Worm (Caenorhabditis elegans) whole organism, L1 larva: Measurements from ENCODE around the gene B0035.21.
A peak's percentile ranks its signal among the peaks of the same experiment; 100 is the strongest.

Experiments used
- C04F5.9 ChIP-seq: sonication (generic microtip); optimal IDR thresholded peaks from 2 replicates; lab custom pipeline; 2016; ENCODE audit warnings: missing genetic modification characterization, missing compliant biosample characterization
- C16A3.4 ChIP-seq: fragments of 150-350 bp; optimal IDR thresholded peaks from 2 replicates; lab custom pipeline; 2014; ENCODE audit warnings: missing biosample characterization, missing genetic modification characterization
- aha-1 ChIP-seq: fragments of 150-350 bp; optimal IDR thresholded peaks from 2 replicates; lab custom pipeline; 2014; ENCODE audit warnings: missing biosample characterization, missing genetic modification characterization
- ama-1 ChIP-seq: fragments of 150-350 bp; optimal IDR thresholded peaks from 2 replicates; lab custom pipeline; 2014
- blmp-1 ChIP-seq: fragments of 150-350 bp; optimal IDR thresholded peaks from 2 replicates; lab custom pipeline; 2014; ENCODE audit warnings: missing biosample characterization, missing genetic modification characterization
- ceh-88 ChIP-seq: fragments of 200-800 bp; sonication (Bioruptor generic); IDR thresholded peaks from 2 replicates; pipeline ENCODE4 v1.3.6; 2022; ENCODE audit warnings: missing genetic modification characterization, missing compliant biosample characterization
- dpl-1 ChIP-seq, 3 experiments: fragments of 150-350 bp in 2 of 3; sonication (generic microtip) in 1 of 3; optimal IDR thresholded peaks; 2 replicates each; lab custom pipeline; 2014 to 2017; ENCODE audit warnings: missing biosample characterization in 3 of 3, missing genetic modification characterization in 3 of 3, missing genetic modification reagents in 3 of 3
- dsc-1 ChIP-seq: sonication (generic microtip); optimal IDR thresholded peaks from 2 replicates; lab custom pipeline; 2016; ENCODE audit warnings: mild to moderate bottlenecking, missing genetic modification characterization, missing compliant biosample characterization
- efl-1 ChIP-seq, 4 experiments: fragments of 150-350 bp; optimal IDR thresholded peaks in 3 of 4; peaks in 1 of 4; 1 replicate in 1 of 4; 2 replicates in 3 of 4; lab custom pipeline; 2014; ENCODE audit warnings: missing biosample characterization in 2 of 4, missing genetic modification characterization in 2 of 4, missing genetic modification reagents in 2 of 4
- egl-27 ChIP-seq, 2 experiments: fragments of 150-350 bp in 1 of 2; sonication (generic microtip); optimal IDR thresholded peaks; 3 replicates each; lab custom pipeline; 2017 to 2018; ENCODE audit warnings: missing biosample characterization in 2 of 2, missing genetic modification characterization in 2 of 2, missing genetic modification reagents in 2 of 2
- elt-2 ChIP-seq: sonication (generic microtip); optimal IDR thresholded peaks from 2 replicates; lab custom pipeline; 2016; ENCODE audit warnings: missing genetic modification characterization, mild to moderate bottlenecking, inconsistent platforms, missing compliant biosample characterization, missing genetic modification reagents
- fkh-10 ChIP-seq: sonication (generic microtip); optimal IDR thresholded peaks from 2 replicates; lab custom pipeline; 2017; ENCODE audit warnings: missing biosample characterization, missing genetic modification reagents, missing genetic modification characterization
- fkh-4 ChIP-seq: sonication (generic microtip); optimal IDR thresholded peaks from 2 replicates; lab custom pipeline; 2016; ENCODE audit warnings: missing compliant biosample characterization, missing genetic modification characterization, borderline replicate concordance
- fkh-8 ChIP-seq: sonication (generic microtip); optimal IDR thresholded peaks from 2 replicates; lab custom pipeline; 2016; ENCODE audit warnings: mild to moderate bottlenecking, missing genetic modification characterization, missing compliant biosample characterization
- fos-1 ChIP-seq: fragments of 150-350 bp; optimal IDR thresholded peaks from 2 replicates; lab custom pipeline; 2014; ENCODE audit warnings: missing biosample characterization, missing genetic modification characterization
- hlh-17 ChIP-seq: fragments of 200-800 bp; sonication (Bioruptor generic); optimal IDR thresholded peaks from 2 replicates; lab custom pipeline; 2018; ENCODE audit warnings: missing genetic modification characterization, mild to moderate bottlenecking, missing compliant biosample characterization, moderate library complexity, borderline replicate concordance
- jun-1 ChIP-seq: fragments of 150-350 bp; optimal IDR thresholded peaks from 2 replicates; lab custom pipeline; 2014; ENCODE audit warnings: missing biosample characterization, missing genetic modification reagents, missing genetic modification characterization
- lin-13 ChIP-seq: fragments of 150-350 bp; optimal IDR thresholded peaks from 2 replicates; lab custom pipeline; 2014; ENCODE audit warnings: missing biosample characterization, missing genetic modification reagents, missing genetic modification characterization
- lin-14 ChIP-seq: fragments of 200-800 bp; sonication (Bioruptor generic); optimal IDR thresholded peaks from 2 replicates; lab custom pipeline; 2018; ENCODE audit warnings: mild to moderate bottlenecking, missing genetic modification characterization, moderate library complexity, missing compliant biosample characterization
- lin-35 ChIP-seq, 2 experiments: fragments of 150-350 bp; optimal IDR thresholded peaks; 2 replicates each; lab custom pipeline; 2014; ENCODE audit warnings: missing biosample characterization in 2 of 2, missing genetic modification characterization in 2 of 2, missing genetic modification reagents in 2 of 2
- lir-3 ChIP-seq: sonication (generic microtip); optimal IDR thresholded peaks from 2 replicates; lab custom pipeline; 2016; ENCODE audit warnings: mild to moderate bottlenecking, missing genetic modification characterization, moderate library complexity, missing compliant biosample characterization; ENCODE audit not compliant: poor library complexity
- lsy-2 ChIP-seq, 2 experiments: fragments of 150-350 bp; optimal IDR thresholded peaks; 2 replicates each; lab custom pipeline; 2014; ENCODE audit warnings: missing biosample characterization in 2 of 2, missing genetic modification characterization in 2 of 2
- mdl-1 ChIP-seq, 2 experiments: fragments of 150-350 bp; optimal IDR thresholded peaks; 2 replicates each; lab custom pipeline; 2014 to 2017; ENCODE audit warnings: missing biosample characterization in 2 of 2, missing genetic modification characterization in 2 of 2, inconsistent platforms in 1 of 2
- nhr-12 ChIP-seq: sonication (generic microtip); optimal IDR thresholded peaks from 2 replicates; lab custom pipeline; 2017; ENCODE audit warnings: missing biosample characterization, missing genetic modification characterization
- nhr-237 ChIP-seq: fragments of 150-350 bp; optimal IDR thresholded peaks from 2 replicates; lab custom pipeline; 2014; ENCODE audit warnings: missing biosample characterization, missing genetic modification characterization
- nhr-28 ChIP-seq: fragments of 150-350 bp; optimal IDR thresholded peaks from 2 replicates; lab custom pipeline; 2014; ENCODE audit warnings: missing biosample characterization, missing genetic modification characterization
- nhr-47 ChIP-seq: sonication (generic microtip); optimal IDR thresholded peaks from 2 replicates; lab custom pipeline; 2016; ENCODE audit warnings: mild to moderate bottlenecking, missing genetic modification characterization, moderate library complexity, missing compliant biosample characterization
- nhr-76 ChIP-seq: sonication (generic microtip); optimal IDR thresholded peaks from 2 replicates; lab custom pipeline; 2017; ENCODE audit warnings: missing biosample characterization, missing genetic modification characterization
- pqm-1 ChIP-seq: sonication (generic microtip); optimal IDR thresholded peaks from 3 replicates; lab custom pipeline; 2017; ENCODE audit warnings: missing biosample characterization, missing genetic modification characterization
- rnt-1 ChIP-seq: sonication (generic microtip); optimal IDR thresholded peaks from 2 replicates; lab custom pipeline; 2016; ENCODE audit warnings: mild to moderate bottlenecking, missing genetic modification characterization, moderate library complexity, missing compliant biosample characterization
- snpc-4 ChIP-seq: fragments of 150-350 bp; optimal IDR thresholded peaks from 2 replicates; lab custom pipeline; 2014; ENCODE audit warnings: missing biosample characterization, missing genetic modification characterization
- sup-37 ChIP-seq: fragments of 200-800 bp; sonication (Bioruptor generic); optimal IDR thresholded peaks from 2 replicates; lab custom pipeline; 2018; ENCODE audit warnings: mild to moderate bottlenecking, missing genetic modification characterization, missing compliant biosample characterization
- swsn-7 ChIP-seq: sonication (generic microtip); optimal IDR thresholded peaks from 2 replicates; lab custom pipeline; 2016; ENCODE audit warnings: missing genetic modification characterization, missing compliant biosample characterization
- tbx-2 ChIP-seq: sonication (generic microtip); optimal IDR thresholded peaks from 2 replicates; lab custom pipeline; 2016; ENCODE audit warnings: missing genetic modification characterization, missing compliant biosample characterization
- unc-130 ChIP-seq: fragments of 150-350 bp; optimal IDR thresholded peaks from 2 replicates; lab custom pipeline; 2017; ENCODE audit warnings: missing biosample characterization, missing genetic modification characterization, inconsistent platforms
- unc-30 ChIP-seq: sonication (generic microtip); optimal IDR thresholded peaks from 2 replicates; lab custom pipeline; 2017; ENCODE audit warnings: missing biosample characterization, missing genetic modification characterization
- unc-62 ChIP-seq: fragments of 150-350 bp; optimal IDR thresholded peaks from 2 replicates; lab custom pipeline; 2014; ENCODE audit warnings: missing biosample characterization, missing genetic modification reagents, missing genetic modification characterization
- vab-15 ChIP-seq: sonication (generic microtip); optimal IDR thresholded peaks from 2 replicates; lab custom pipeline; 2017; ENCODE audit warnings: missing genotype, mild to moderate bottlenecking, missing genetic modification characterization, missing compliant biosample characterization
- zag-1 ChIP-seq: fragments of 150-350 bp; optimal IDR thresholded peaks from 2 replicates; lab custom pipeline; 2014; ENCODE audit warnings: missing biosample characterization, missing genetic modification characterization
- zip-4 ChIP-seq: fragments of 200-800 bp; sonication (Bioruptor generic); optimal IDR thresholded peaks from 2 replicates; lab custom pipeline; 2018; ENCODE audit warnings: mild to moderate bottlenecking, missing genetic modification characterization, moderate library complexity, missing compliant biosample characterization
- ztf-4 ChIP-seq: fragments of 150-350 bp; optimal IDR thresholded peaks from 2 replicates; lab custom pipeline; 2014; ENCODE audit warnings: missing biosample characterization, missing genetic modification characterization

B0035.21 gene

ce11 chrIV:11298154-11299086 is 28.6 kb upstream of the B0035.21 start, which contains the start of the genes B0035.15 and dnj-1 (continued):
- TF ChIP-seq dpl-1 (GFP tag; optimal IDR thresholded peaks at IDR 0.05; lab: Kevin White, UChicago) (peak in 1 of 3 experiments; percentile 43), zag-1 (no peak), ceh-88 (GFP tag; lab: Robert Waterston, UW) (no peak), blmp-1 (tag; lab: Kevin White, UChicago) (peak; percentile 89), lin-35 (GFP tag; optimal IDR thresholded peaks at IDR 0.05; lab: Kevin White, UChicago) (peak; percentile 21 to 23), vab-15 (tag; lab: Kevin White, UChicago) (no peak), fkh-4 (tag; lab: Kevin White, UChicago) (no peak), fos-1 (tag; lab: Kevin White, UChicago) (no peak), snpc-4 (tag; lab: Kevin White, UChicago) (peak; percentile 23), mdl-1 (tag; optimal IDR thresholded peaks at IDR 0.05; lab: Kevin White, UChicago) (peak in 1 of 2 experiments; percentile 12), fkh-10 (GFP tag; lab: Kevin White, UChicago) (no peak), jun-1 (no peak), C16A3.4 (tag; lab: Kevin White, UChicago) (peak; percentile 30), swsn-7 (tag; lab: Kevin White, UChicago) (no peak), unc-30 (tag; lab: Kevin White, UChicago) (no peak), rnt-1 (peak; percentile 32), lir-3 (tag; lab: Kevin White, UChicago) (no peak), pqm-1 (no peak), nhr-28 (tag; lab: Kevin White, UChicago) (no peak), fkh-8 (tag; lab: Kevin White, UChicago) (no peak), lin-14 (peak; percentile 78), unc-62 (GFP tag; lab: Kevin White, UChicago) (no peak), hlh-17 (GFP tag; lab: Kevin White, UChicago) (no peak), tbx-2 (tag; lab: Kevin White, UChicago) (peak; percentile 16), nhr-237 (tag; lab: Kevin White, UChicago) (no peak), zip-4 (no peak), lin-13 (GFP tag; lab: Kevin White, UChicago) (no peak), nhr-76 (tag; lab: Kevin White, UChicago) (no peak), C04F5.9 (tag; lab: Kevin White, UChicago) (no peak), sup-37 (GFP tag; lab: Kevin White, UChicago) (no peak), lsy-2 (tag; optimal IDR thresholded peaks at IDR 0.05; lab: Kevin White, UChicago) (peak; percentile 43 to 57), nhr-12 (tag; lab: Kevin White, UChicago) (no peak), ama-1 (lab: Kevin White, UChicago) (no peak), nhr-47 (tag; lab: Kevin White, UChicago) (no peak)
- TF ChIP-seq, all 84 proteins: peak for 20

ce11 chrIV:11304970-11305369 is 22.1 kb upstream of the B0035.21 start:
- no peak for TF ChIP-seq efl-1 (optimal IDR thresholded peaks at IDR 0.05; lab: Kevin White, UChicago)
- peak in 1 of 2 experiments; percentile 67 for TF ChIP-seq efl-1 (GFP tag; optimal IDR thresholded peaks at IDR 0.05 in 1 of 2; lab: Kevin White, UChicago)
- no peak for TF ChIP-seq dpl-1 (GFP tag; optimal IDR thresholded peaks at IDR 0.05; lab: Kevin White, UChicago)
- TF ChIP-seq dsc-1 (tag; lab: Kevin White, UChicago): peak; percentile 55
- TF ChIP-seq lin-35 (GFP tag; optimal IDR thresholded peaks at IDR 0.05; lab: Kevin White, UChicago): no peak

ce11 chrIV:11306548-11306947 is 20.5 kb upstream of the B0035.21 start, which contains the start of gene B0035.13:
Gene B0035.13, minus strand, starts transcription at chrIV:11306720.
- TF ChIP-seq ztf-4 (no peak), egl-27 (tag; optimal IDR thresholded peaks at IDR 0.05; lab: Kevin White, UChicago) (no peak), mdl-1 (tag; optimal IDR thresholded peaks at IDR 0.05; lab: Kevin White, UChicago) (no peak), unc-130 (tag; lab: Kevin White, UChicago) (no peak), fkh-8 (tag; lab: Kevin White, UChicago) (no peak), aha-1 (tag; lab: Kevin White, UChicago) (no peak), efl-1 (optimal IDR thresholded peaks at IDR 0.05; lab: Kevin White, UChicago) (no peak), efl-1 (GFP tag; optimal IDR thresholded peaks at IDR 0.05 in 1 of 2; lab: Kevin White, UChicago) (peak in 1 of 2 experiments; percentile 19), elt-2 (tag; lab: Kevin White, UChicago) (peak; percentile 42)
